Fruit fly (Drosophila melanogaster) whole organism, embryonic: ENCODE measurements around the gene nAChRalpha6.

ENCODE experiments used
- CG10209 ChIP-seq: fragments of 200-800 bp; sonication (Bioruptor generic); optimal IDR thresholded peaks from 3 replicates; lab custom pipeline; 2017; ENCODE audit warnings: missing biosample characterization, mild to moderate bottlenecking, missing genetic modification characterization, missing genetic modification reagents
- CG12219 ChIP-seq: fragments of 200-800 bp; sonication (Bioruptor generic); optimal IDR thresholded peaks from 3 replicates; lab custom pipeline; 2018; ENCODE audit warnings: missing biosample characterization, mild to moderate bottlenecking, missing genetic modification characterization
- CG1647 ChIP-seq: fragments of 200-800 bp; sonication (Bioruptor generic); optimal IDR thresholded peaks from 3 replicates; lab custom pipeline; 2016; ENCODE audit warnings: missing biosample characterization, missing genetic modification characterization
- CG3726 ChIP-seq: fragments of 200-800 bp; sonication (Bioruptor generic); IDR thresholded peaks from 3 replicates; pipeline ENCODE4, ENCODE4 v1.3.6; 2022; ENCODE audit warnings: missing biosample characterization, missing genetic modification characterization
- CG9817 ChIP-seq: fragments of 200-800 bp; sonication (Bioruptor generic); optimal IDR thresholded peaks from 2 replicates; lab custom pipeline; 2018; ENCODE audit warnings: missing biosample characterization, mild to moderate bottlenecking, missing genetic modification characterization, moderate library complexity
- Dll ChIP-seq: fragments of 200-800 bp; sonication (Bioruptor generic); IDR thresholded peaks from 4 replicates; pipeline ENCODE4 v1.3.6; 2022; ENCODE audit warnings: missing biosample characterization, missing genetic modification characterization; ENCODE audit not compliant: partially characterized antibody
- Hand ChIP-seq: fragments of 200-800 bp; sonication (Bioruptor generic); optimal IDR thresholded peaks from 2 replicates; lab custom pipeline; 2017; ENCODE audit warnings: mild to moderate bottlenecking, missing biosample characterization, missing genetic modification reagents, missing genetic modification characterization
- lbe ChIP-seq: fragments of 200-800 bp; sonication (Bioruptor generic); optimal IDR thresholded peaks from 2 replicates; lab custom pipeline; 2016; ENCODE audit warnings: missing biosample characterization, mild to moderate bottlenecking, missing genetic modification characterization
- scrt ChIP-seq: fragments of 200-800 bp; sonication (Bioruptor generic); optimal IDR thresholded peaks from 2 replicates; lab custom pipeline; 2018; ENCODE audit warnings: missing biosample characterization, mild to moderate bottlenecking, missing genetic modification characterization, moderate library complexity
- sim ChIP-seq: fragments of 200-800 bp; sonication (Bioruptor generic); IDR thresholded peaks from 2 replicates; pipeline ENCODE4 v1.3.6; 2022; ENCODE audit warnings: missing biosample characterization, missing genetic modification characterization
- toy ChIP-seq: fragments of 200-800 bp; sonication (Bioruptor generic); IDR thresholded peaks from 2 replicates; pipeline ENCODE4 v1.3.6; 2022; ENCODE audit warnings: missing biosample characterization, missing genetic modification characterization
- twi ChIP-seq: fragments of 200-800 bp; optimal IDR thresholded peaks from 2 replicates; lab custom pipeline; 2019; ENCODE audit warnings: missing biosample characterization, mild to moderate bottlenecking, missing genetic modification characterization, moderate library complexity
- usp ChIP-seq: fragments of >200 bp; optimal IDR thresholded peaks from 2 replicates; lab custom pipeline; 2017; ENCODE audit warnings: missing biosample characterization, missing genetic modification characterization

DNA sequence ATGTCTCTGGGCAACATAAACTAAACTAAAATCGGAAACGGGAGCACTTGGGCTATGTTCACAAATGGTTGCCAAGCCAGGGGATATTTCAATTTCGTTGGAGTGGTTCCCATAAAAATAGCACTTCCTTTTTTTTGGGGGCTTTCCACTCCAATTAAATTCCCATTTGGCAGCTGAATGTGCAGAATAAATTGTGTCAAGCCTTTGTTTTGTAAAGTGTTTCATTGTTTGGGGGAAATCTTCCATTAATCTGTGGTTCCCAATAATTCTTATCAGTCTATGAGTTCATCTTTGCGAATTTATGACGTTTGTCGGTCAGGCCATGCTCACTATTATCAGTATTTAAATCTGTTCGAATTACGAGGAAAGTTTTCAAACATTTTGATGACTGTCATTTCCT lies 108.1 kb downstream of the nAChRalpha6 start:
- TF ChIP-seq lbe, result no peak
- no peak for TF ChIP-seq toy (GFP tag; lab: Robert Waterston, UW)
- no peak for TF ChIP-seq usp (GFP tag; lab: Kevin White, UChicago)
- TF ChIP-seq CG1647 (GFP tag; lab: Kevin White, UChicago), result no peak
- no peak for TF ChIP-seq twi (tag; lab: Kevin White, UChicago)
- no peak for TF ChIP-seq CG10209
- no peak for TF ChIP-seq CG12219 (GFP tag; lab: Kevin White, UChicago)
- no peak for TF ChIP-seq Hand (GFP tag; lab: Kevin White, UChicago)
- no peak for TF ChIP-seq CG3726 (GFP tag; lab: Robert Waterston, UW)
- no peak for TF ChIP-seq Dll (GFP tag; lab: Robert Waterston, UW)
- TF ChIP-seq scrt, result no peak
- no peak for TF ChIP-seq CG9817 (tag; lab: Kevin White, UChicago)
- TF ChIP-seq sim (GFP tag; lab: Robert Waterston, UW), result no peak
